Worm (Caenorhabditis elegans) whole organism, mixed stage, embryonic: ENCODE data around the gene Y39H10B.2.

Experiments
- M03D4.4 ChIP-seq: sonication (generic microtip); optimal IDR thresholded peaks from 2 replicates; lab custom pipeline; 2017; ENCODE audit warnings: mild to moderate bottlenecking, missing genetic modification characterization, missing compliant biosample characterization
- blmp-1 ChIP-seq: fragments of 150-350 bp; optimal IDR thresholded peaks from 2 replicates; lab custom pipeline; 2014; ENCODE audit warnings: missing biosample characterization, missing genetic modification characterization
- ceh-43 ChIP-seq: fragments of 200-800 bp; sonication (Bioruptor generic); optimal IDR thresholded peaks from 2 replicates; lab custom pipeline; 2018; ENCODE audit warnings: mild to moderate bottlenecking, missing genetic modification characterization, moderate library complexity, missing compliant biosample characterization
- ceh-83 ChIP-seq: fragments of 200-800 bp; sonication (Bioruptor generic); optimal IDR thresholded peaks from 2 replicates; lab custom pipeline; 2018; ENCODE audit warnings: mild to moderate bottlenecking, missing genetic modification characterization, missing compliant biosample characterization
- ces-1 ChIP-seq: fragments of 150-350 bp; optimal IDR thresholded peaks from 2 replicates; lab custom pipeline; 2014; ENCODE audit warnings: missing biosample characterization, missing genetic modification reagents, missing genetic modification characterization
- cnd-1 ChIP-seq: fragments of 200-800 bp; sonication (Bioruptor generic); optimal IDR thresholded peaks from 2 replicates; lab custom pipeline; 2018; ENCODE audit warnings: mild to moderate bottlenecking, missing genetic modification characterization, missing compliant biosample characterization
- elt-1 ChIP-seq: sonication (generic microtip); optimal IDR thresholded peaks from 2 replicates; lab custom pipeline; 2017; ENCODE audit warnings: missing genetic modification characterization, mild to moderate bottlenecking, missing compliant biosample characterization, antibody characterized with exemption, moderate library complexity, borderline replicate concordance; ENCODE audit not compliant: insufficient read depth
- elt-3 ChIP-seq: fragments of 150-350 bp; optimal IDR thresholded peaks from 2 replicates; lab custom pipeline; 2014; ENCODE audit warnings: missing biosample characterization, missing genetic modification characterization
- flh-1 ChIP-seq: fragments of 200-800 bp; sonication (Bioruptor generic); optimal IDR thresholded peaks from 2 replicates; lab custom pipeline; 2018; ENCODE audit warnings: mild to moderate bottlenecking, missing genetic modification characterization, moderate library complexity, missing compliant biosample characterization
- ham-2 ChIP-seq: fragments of 200-800 bp; sonication (Bioruptor generic); optimal IDR thresholded peaks from 2 replicates; lab custom pipeline; 2018; ENCODE audit warnings: mild to moderate bottlenecking, missing genetic modification characterization, missing compliant biosample characterization
- hlh-1 ChIP-seq: fragments of 150-350 bp; optimal IDR thresholded peaks from 2 replicates; lab custom pipeline; 2014; ENCODE audit warnings: missing biosample characterization, missing genetic modification reagents, missing genetic modification characterization
- lin-13 ChIP-seq: fragments of 150-350 bp; optimal IDR thresholded peaks from 2 replicates; lab custom pipeline; 2014; ENCODE audit warnings: missing biosample characterization, missing genetic modification characterization
- lin-32 ChIP-seq: fragments of 200-800 bp; sonication (Bioruptor generic); optimal IDR thresholded peaks from 2 replicates; lab custom pipeline; 2018; ENCODE audit warnings: mild to moderate bottlenecking, missing genetic modification characterization, missing compliant biosample characterization
- mab-5 ChIP-seq: fragments of 150-350 bp; optimal IDR thresholded peaks from 2 replicates; lab custom pipeline; 2014; ENCODE audit warnings: missing biosample characterization, missing genetic modification characterization
- mep-1 ChIP-seq: fragments of 150-350 bp; optimal IDR thresholded peaks from 2 replicates; lab custom pipeline; 2017; ENCODE audit warnings: missing biosample characterization, missing genetic modification reagents, missing genetic modification characterization, inconsistent platforms
- mls-2 ChIP-seq: sonication (generic microtip); optimal IDR thresholded peaks from 2 replicates; lab custom pipeline; 2016; ENCODE audit warnings: mild to moderate bottlenecking, missing genetic modification characterization, moderate library complexity, missing compliant biosample characterization
- nhr-12 ChIP-seq: fragments of 150-350 bp; optimal IDR thresholded peaks from 2 replicates; lab custom pipeline; 2014; ENCODE audit warnings: missing biosample characterization, missing genetic modification characterization
- nhr-2 ChIP-seq: fragments of 150-350 bp; optimal IDR thresholded peaks from 2 replicates; lab custom pipeline; 2014; ENCODE audit warnings: missing biosample characterization, missing genetic modification characterization
- nhr-237 ChIP-seq: fragments of 150-350 bp; optimal IDR thresholded peaks from 2 replicates; lab custom pipeline; 2014; ENCODE audit warnings: missing biosample characterization, missing genetic modification characterization
- nhr-76 ChIP-seq: sonication (generic microtip); optimal IDR thresholded peaks from 2 replicates; lab custom pipeline; 2017; ENCODE audit warnings: missing biosample characterization, missing genetic modification characterization
- pha-4 ChIP-seq: fragments of 150-350 bp; optimal IDR thresholded peaks from 2 replicates; lab custom pipeline; 2018; ENCODE audit warnings: missing biosample characterization, missing genetic modification reagents, missing genetic modification characterization
- sem-2 ChIP-seq: fragments of 200-800 bp; sonication (Bioruptor generic); optimal IDR thresholded peaks from 2 replicates; lab custom pipeline; 2018; ENCODE audit warnings: mild to moderate bottlenecking, missing genetic modification characterization, missing compliant biosample characterization
- snpc-4 ChIP-seq: fragments of 150-350 bp; optimal IDR thresholded peaks from 2 replicates; lab custom pipeline; 2014; ENCODE audit warnings: missing biosample characterization, missing genetic modification characterization
- sptf-1 ChIP-seq: sonication (generic microtip); optimal IDR thresholded peaks from 2 replicates; lab custom pipeline; 2017; ENCODE audit warnings: mild to moderate bottlenecking, missing genetic modification characterization, moderate library complexity, missing compliant biosample characterization
- tbx-8 ChIP-seq: fragments of 200-800 bp; sonication (Bioruptor generic); optimal IDR thresholded peaks from 2 replicates; lab custom pipeline; 2018; ENCODE audit warnings: mild to moderate bottlenecking, missing genetic modification characterization, moderate library complexity, missing compliant biosample characterization
- unc-120 ChIP-seq: sonication (generic microtip); optimal IDR thresholded peaks from 2 replicates; lab custom pipeline; 2017; ENCODE audit warnings: missing genetic modification characterization, missing compliant biosample characterization; ENCODE audit not compliant: poor library complexity, severe bottlenecking
- unc-39 ChIP-seq: fragments of 150-350 bp; optimal IDR thresholded peaks from 2 replicates; lab custom pipeline; 2014; ENCODE audit warnings: missing biosample characterization, missing genetic modification characterization
- unc-62 ChIP-seq: fragments of 150-350 bp; optimal IDR thresholded peaks from 2 replicates; lab custom pipeline; 2014; ENCODE audit warnings: missing biosample characterization, missing genetic modification reagents, missing genetic modification characterization
- zip-8 ChIP-seq: fragments of 150-350 bp; optimal IDR thresholded peaks from 2 replicates; lab custom pipeline; 2014; ENCODE audit warnings: missing biosample characterization, missing genetic modification characterization

Gene Y39H10B.2

DNA sequence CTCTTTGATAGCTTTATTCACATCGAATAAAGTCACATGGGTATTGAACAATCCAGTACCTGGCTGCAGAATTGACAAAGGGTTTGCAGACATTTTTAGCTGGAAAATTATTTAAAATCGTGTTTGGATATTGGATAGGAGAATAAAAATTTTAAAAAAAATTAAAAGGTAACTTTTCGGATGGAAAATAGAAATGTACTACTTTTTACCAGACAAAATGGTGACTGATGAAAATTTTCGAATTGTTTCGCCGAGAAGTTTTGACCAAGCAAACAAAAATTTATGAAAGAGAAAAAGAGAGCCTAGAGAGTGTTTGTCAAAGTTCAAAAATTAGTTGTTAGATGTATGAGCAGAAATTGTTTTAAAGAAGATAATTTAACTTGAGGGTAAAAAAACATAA is 20.7 kb upstream of the Y39H10B.2 start, which contains the start of gene F59B1.10:
Gene F59B1.10 (minus strand): TSS at position 101 of the 400 bp plus-strand sequence.
- TF ChIP-seq flh-1 (GFP tag; lab: Kevin White, UChicago): no peak
- no peak for TF ChIP-seq hlh-1 (tag; lab: Kevin White, UChicago)

DNA sequence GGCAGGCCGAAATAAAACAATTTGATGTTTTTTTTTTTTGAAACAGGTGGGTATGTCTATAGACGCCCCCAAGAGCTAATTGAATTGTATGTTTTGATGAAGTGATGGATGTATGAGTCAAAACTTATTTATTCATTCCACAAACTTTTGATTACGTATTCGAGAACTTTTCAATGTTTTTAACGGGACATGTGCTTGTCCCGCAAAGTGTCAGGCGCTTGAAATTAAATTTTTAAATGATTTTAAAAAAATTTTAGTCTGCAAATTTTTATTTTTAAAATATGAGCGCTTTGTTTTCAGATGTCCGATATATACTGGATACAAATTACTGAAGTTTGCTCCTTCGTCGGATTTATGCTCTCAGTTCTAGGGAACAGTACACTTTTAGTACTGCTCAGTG is 19.1 kb upstream of the Y39H10B.2 start, which contains the start of gene str-114:
Gene str-114 (plus strand): TSS at position 301 of the 400 bp plus-strand sequence.
- no peak for TF ChIP-seq unc-120 (tag; lab: Kevin White, UChicago)
- no peak for TF ChIP-seq M03D4.4
- no peak for TF ChIP-seq ces-1

DNA sequence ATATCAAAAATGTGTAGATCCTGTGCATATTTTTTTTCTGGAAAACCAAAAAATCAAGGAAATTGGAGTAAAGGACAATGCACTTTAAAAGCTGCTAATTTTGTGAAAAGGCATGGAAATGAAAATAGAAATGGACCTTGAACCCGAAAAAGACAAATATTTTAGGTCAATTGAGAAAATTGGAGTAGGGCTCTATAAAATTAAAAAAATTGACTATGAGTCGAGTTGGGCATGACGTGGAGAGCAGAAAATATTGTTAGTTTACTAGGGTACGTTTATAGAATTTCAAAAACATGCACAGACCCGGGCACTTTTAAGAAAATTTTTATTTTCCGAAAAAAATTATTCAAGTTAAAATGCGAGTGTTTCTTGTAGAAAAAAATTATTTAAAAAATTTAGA is 9.1 kb upstream of the Y39H10B.2 start, which contains the start of gene acr-23:
Gene acr-23 (minus strand): TSS at position 101 of the 400 bp plus-strand sequence.
- no peak for TF ChIP-seq sptf-1
- no peak for TF ChIP-seq ceh-43
- TF ChIP-seq mep-1 (tag; lab: Kevin White, UChicago): no peak
- TF ChIP-seq nhr-12 (tag; lab: Kevin White, UChicago): no peak
- TF ChIP-seq M03D4.4: no peak
- TF ChIP-seq zip-8 (tag; lab: Kevin White, UChicago): no peak
- TF ChIP-seq unc-120 (tag; lab: Kevin White, UChicago): no peak
- no peak for TF ChIP-seq ceh-83 (GFP tag; lab: Kevin White, UChicago)
- TF ChIP-seq elt-1 (tag; lab: Kevin White, UChicago): no peak
- TF ChIP-seq hlh-1 (tag; lab: Kevin White, UChicago): no peak
- no peak for TF ChIP-seq cnd-1 (tag; lab: Kevin White, UChicago)
- no peak for TF ChIP-seq nhr-2 (tag; lab: Kevin White, UChicago)
- TF ChIP-seq ces-1: no peak
- no peak for TF ChIP-seq nhr-76 (tag; lab: Kevin White, UChicago)
- TF ChIP-seq pha-4 (tag; lab: Kevin White, UChicago): no peak

DNA sequence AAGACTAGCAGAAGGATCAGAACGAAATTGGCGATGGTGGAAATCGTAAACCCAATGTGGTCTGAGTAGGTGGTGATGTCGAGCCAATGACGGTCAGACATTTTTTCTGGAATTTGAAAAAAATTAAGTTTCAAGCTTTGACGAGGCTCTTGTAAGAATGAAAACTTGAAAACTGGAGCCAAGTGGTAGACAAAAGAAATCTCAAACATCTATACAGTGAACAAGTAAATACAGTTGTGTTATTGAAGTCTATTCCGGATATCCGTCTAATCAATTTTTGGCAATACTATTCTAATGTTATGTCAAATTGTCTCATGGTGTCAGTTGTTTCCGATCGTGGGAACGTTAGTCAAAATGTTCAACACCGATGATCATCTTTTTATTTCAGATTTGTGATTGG is 1.7 kb upstream of the Y39H10B.2 start, which contains the start of gene str-113:
Gene str-113 (minus strand): TSS at position 101 of the 400 bp plus-strand sequence.
- no peak for TF ChIP-seq ces-1
- no peak for TF ChIP-seq tbx-8 (GFP tag; lab: Kevin White, UChicago)
- no peak for TF ChIP-seq flh-1 (GFP tag; lab: Kevin White, UChicago)
- no peak for TF ChIP-seq elt-3 (tag; lab: Kevin White, UChicago)
- no peak for TF ChIP-seq blmp-1
- no peak for TF ChIP-seq ham-2 (GFP tag; lab: Kevin White, UChicago)
- TF ChIP-seq M03D4.4: no peak
- TF ChIP-seq unc-120 (tag; lab: Kevin White, UChicago): no peak
- no peak for TF ChIP-seq sptf-1
- no peak for TF ChIP-seq cnd-1 (tag; lab: Kevin White, UChicago)
- TF ChIP-seq nhr-237 (tag; lab: Kevin White, UChicago): no peak
- TF ChIP-seq nhr-76 (tag; lab: Kevin White, UChicago): no peak
- TF ChIP-seq ceh-83 (GFP tag; lab: Kevin White, UChicago): no peak
- TF ChIP-seq mls-2 (tag; lab: Kevin White, UChicago): no peak
- no peak for TF ChIP-seq snpc-4 (tag; lab: Kevin White, UChicago)

DNA sequence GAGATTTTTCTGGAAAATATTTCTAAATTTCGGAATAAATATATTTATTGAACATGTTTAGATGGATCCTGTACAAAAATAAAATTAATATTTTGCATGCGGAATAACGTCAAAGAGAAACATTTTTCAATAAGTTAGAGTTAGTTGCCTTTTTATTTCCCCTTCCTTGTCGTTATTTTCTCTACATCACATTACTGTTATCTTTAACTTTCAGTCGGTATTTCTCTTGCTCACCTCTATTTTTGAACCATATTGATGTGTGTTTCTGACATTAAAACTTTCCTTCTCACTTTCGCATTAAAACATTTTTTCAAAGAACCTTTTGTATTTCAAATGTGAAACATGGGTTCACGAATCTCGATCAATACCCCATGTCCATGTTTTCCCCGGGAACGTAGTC is 1.9 kb downstream of the Y39H10B.2 start, which contains the start of gene Y39H10B.3:
Gene Y39H10B.3 (plus strand): TSS at position 301 of the 400 bp plus-strand sequence.
- TF ChIP-seq nhr-12 (tag; lab: Kevin White, UChicago): no peak
- TF ChIP-seq nhr-2 (tag; lab: Kevin White, UChicago): no peak
- TF ChIP-seq tbx-8 (GFP tag; lab: Kevin White, UChicago): no peak
- no peak for TF ChIP-seq unc-120 (tag; lab: Kevin White, UChicago)
- no peak for TF ChIP-seq hlh-1 (tag; lab: Kevin White, UChicago)
- no peak for TF ChIP-seq unc-39 (tag; lab: Kevin White, UChicago)
- no peak for TF ChIP-seq flh-1 (GFP tag; lab: Kevin White, UChicago)
- TF ChIP-seq lin-32 (GFP tag; lab: Kevin White, UChicago): no peak
- no peak for TF ChIP-seq elt-1 (tag; lab: Kevin White, UChicago)
- no peak for TF ChIP-seq pha-4 (tag; lab: Kevin White, UChicago)
- TF ChIP-seq unc-62 (GFP tag; lab: Kevin White, UChicago): no peak

DNA sequence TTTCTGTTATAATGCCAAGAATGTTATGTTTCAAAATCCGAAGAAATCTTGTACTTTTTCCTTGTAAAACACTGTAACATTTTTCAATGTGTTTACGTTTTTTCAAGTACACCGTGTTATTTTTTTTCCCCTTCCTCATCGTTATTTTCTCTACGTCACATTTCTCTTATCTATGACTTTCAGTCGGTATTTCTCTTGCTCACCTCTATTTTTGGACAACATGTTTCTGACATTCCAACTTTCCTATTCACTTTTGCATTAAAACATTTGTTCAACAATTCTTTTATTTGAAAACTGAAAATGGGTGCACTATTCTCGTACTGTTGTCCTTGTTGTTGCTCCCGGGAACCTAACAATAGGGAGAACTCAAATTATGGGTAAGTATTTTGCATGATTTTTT is 4.5 kb downstream of the Y39H10B.2 start, which contains the start of gene pals-33:
Gene pals-33 (plus strand): TSS at position 301 of the 400 bp plus-strand sequence.
- no peak for TF ChIP-seq sem-2 (GFP tag; lab: Kevin White, UChicago)
- no peak for TF ChIP-seq unc-120 (tag; lab: Kevin White, UChicago)
- no peak for TF ChIP-seq nhr-12 (tag; lab: Kevin White, UChicago)
- TF ChIP-seq elt-3 (tag; lab: Kevin White, UChicago): no peak
- no peak for TF ChIP-seq nhr-76 (tag; lab: Kevin White, UChicago)
- no peak for TF ChIP-seq mab-5 (tag; lab: Kevin White, UChicago)
- no peak for TF ChIP-seq nhr-237 (tag; lab: Kevin White, UChicago)
- no peak for TF ChIP-seq tbx-8 (GFP tag; lab: Kevin White, UChicago)
- TF ChIP-seq sptf-1: no peak
- no peak for TF ChIP-seq lin-13 (tag; lab: Kevin White, UChicago)
- no peak for TF ChIP-seq elt-1 (tag; lab: Kevin White, UChicago)
- TF ChIP-seq blmp-1: no peak
- TF ChIP-seq mep-1 (tag; lab: Kevin White, UChicago): no peak
